Fruit fly (Drosophila melanogaster): ENCODE data around the gene CG14841.

CG14841 gene

DNA sequence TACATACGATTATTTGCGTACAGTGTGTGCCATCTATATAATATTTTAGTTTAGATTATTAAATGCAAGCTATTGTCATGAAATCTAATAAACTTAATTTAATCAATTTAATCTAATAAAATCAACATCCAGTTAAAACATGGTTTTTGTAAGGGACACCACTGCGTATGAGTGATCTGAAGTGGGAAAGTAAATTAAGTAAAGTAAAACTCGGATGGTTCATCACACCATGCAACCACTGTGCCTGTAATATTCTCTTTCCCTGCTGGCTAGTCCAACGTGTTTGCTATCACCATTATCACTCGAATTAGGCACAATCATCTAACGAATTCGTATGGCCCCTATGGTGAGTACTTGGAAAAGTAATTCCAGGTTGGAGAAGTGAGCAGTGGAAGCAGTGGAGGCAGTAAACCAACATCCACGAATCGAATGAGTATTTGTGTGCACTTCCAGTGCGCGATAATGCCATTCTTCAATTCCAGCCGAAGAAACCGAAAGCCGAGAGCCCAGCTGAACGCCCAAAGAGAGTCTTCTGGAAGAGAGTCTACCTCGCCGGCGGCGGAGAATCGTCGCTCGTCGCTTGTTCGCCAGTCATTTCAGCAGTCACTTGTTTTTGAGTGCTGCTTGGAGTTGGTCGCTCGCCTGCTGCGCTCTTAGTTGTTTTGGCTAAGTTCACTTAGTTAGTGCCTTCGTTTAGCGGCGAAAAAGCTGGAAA, 26.6 kb upstream of the CG14841 start, which contains the start of gene red (continued):
- no peak for TF ChIP-seq sc (optimal IDR thresholded peaks at IDR 0.05)
- no peak for TF ChIP-seq sc (GFP tag; optimal IDR thresholded peaks at IDR 0.05)
- no peak for TF ChIP-seq Dll (GFP tag; IDR thresholded peaks at IDR 0.05; ENCODE audit: partially characterized antibody)
- TF ChIP-seq CG7987 (GFP tag; optimal IDR thresholded peaks at IDR 0.05) = peak; percentile 13
- no peak for TF ChIP-seq Hmx (GFP tag; optimal IDR thresholded peaks at IDR 0.05)
- TF ChIP-seq CG1792 (GFP tag; optimal IDR thresholded peaks at IDR 0.05) = peak; percentile 21
- no peak for TF ChIP-seq so (GFP tag; IDR thresholded peaks at IDR 0.05)
- TF ChIP-seq gro (GFP tag; optimal IDR thresholded peaks at IDR 0.05) = peak; percentile 58
- TF ChIP-seq Hmr (GFP tag; optimal IDR thresholded peaks at IDR 0.05) = peak; percentile 70
- peak; percentile 36 for TF ChIP-seq HLH54F (GFP tag; optimal IDR thresholded peaks at IDR 0.05)
- TF ChIP-seq nom (GFP tag; optimal IDR thresholded peaks at IDR 0.05) = peak; percentile 69
- no peak for TF ChIP-seq CG1647 (GFP tag; optimal IDR thresholded peaks at IDR 0.05)
- TF ChIP-seq croc (GFP tag; conservative IDR thresholded peaks at IDR 0.05) = no peak
- no peak for TF ChIP-seq dm (GFP tag; optimal IDR thresholded peaks at IDR 0.05)
- TF ChIP-seq CG5180 (GFP tag; optimal IDR thresholded peaks at IDR 0.05) = peak; percentile 92
- TF ChIP-seq CG6254 (GFP tag; optimal IDR thresholded peaks at IDR 0.05) = peak; percentile 45
- no peak for TF ChIP-seq Elba2 (GFP tag; optimal IDR thresholded peaks at IDR 0.05)
- TF ChIP-seq CG4328 (GFP tag; optimal IDR thresholded peaks at IDR 0.05) = no peak
- TF ChIP-seq ham (GFP tag; IDR thresholded peaks at IDR 0.05) = peak; percentile 51; the same call in 1 of the 2 replicates
- TF ChIP-seq sens-2 (GFP tag; IDR thresholded peaks at IDR 0.05) = 0 out of 2 replicates have a peak, but pooled peaks have one; percentile 9
- peak; percentile 37 for TF ChIP-seq CG2875 (GFP tag; optimal IDR thresholded peaks at IDR 0.05)
- TF ChIP-seq CG4282 (GFP tag; optimal IDR thresholded peaks at IDR 0.05) = no peak
- peak; percentile 75 for TF ChIP-seq Oli (tag; optimal IDR thresholded peaks at IDR 0.05)
- TF ChIP-seq nmo (GFP tag; optimal IDR thresholded peaks at IDR 0.05) = peak; percentile 70
- peak; percentile 11; the same call in 1 of the 2 replicates for TF ChIP-seq CG43689 (GFP tag; IDR thresholded peaks at IDR 0.05)
- no peak for TF ChIP-seq gsb-n (tag; optimal IDR thresholded peaks at IDR 0.05)
- TF ChIP-seq CG32532 (GFP tag; IDR thresholded peaks at IDR 0.05) = peak; percentile 87
- TF ChIP-seq CG6175 (GFP tag; IDR thresholded peaks at IDR 0.05) = 0 out of 3 replicates have a peak, but pooled peaks have one; percentile 27
- peak; percentile 62 for TF ChIP-seq Hsf (GFP tag; optimal IDR thresholded peaks at IDR 0.05)
- TF ChIP-seq Six4 (GFP tag; optimal IDR thresholded peaks at IDR 0.05) = peak; percentile 65
- TF ChIP-seq Asciz (GFP tag; optimal IDR thresholded peaks at IDR 0.05) = peak; percentile 59
- TF ChIP-seq CG10979 (tag; optimal IDR thresholded peaks at IDR 0.05) = peak; percentile 68
- TF ChIP-seq CG6689 (GFP tag; IDR thresholded peaks at IDR 0.05) = peak; percentile 67
- TF ChIP-seq Dref (GFP tag; IDR thresholded peaks at IDR 0.05) = no peak
- TF ChIP-seq CG2199 (GFP tag; IDR thresholded peaks at IDR 0.05) = 0 out of 3 replicates have a peak, but pooled peaks have one; percentile 36
- peak; percentile 1 for TF ChIP-seq CG12744 (GFP tag; optimal IDR thresholded peaks at IDR 0.05)
- TF ChIP-seq eve (GFP tag; optimal IDR thresholded peaks at IDR 0.05) = peak in 1 of 2 experiments; percentile 89
- TF ChIP-seq ato (GFP tag; IDR thresholded peaks at IDR 0.05; ENCODE audit: partially characterized antibody) = no peak
- TF ChIP-seq yki (optimal IDR thresholded peaks at IDR 0.05) = no peak
- TF ChIP-seq E2f2 (GFP tag; IDR thresholded peaks at IDR 0.05) = peak; percentile 51; the same call in 1 of the 2 replicates
- TF ChIP-seq vnd (GFP tag; IDR thresholded peaks at IDR 0.05; ENCODE audit: partially characterized antibody) = no peak
- peak; percentile 70 for TF ChIP-seq BtbVII (GFP tag; optimal IDR thresholded peaks at IDR 0.05)
- peak; percentile 82 for TF ChIP-seq Jarid2 (GFP tag; optimal IDR thresholded peaks at IDR 0.05)
- 0 out of 3 replicates have a peak, but pooled peaks have one; percentile 33 for TF ChIP-seq Optix (GFP tag; IDR thresholded peaks at IDR 0.05)
- peak; percentile 87 for TF ChIP-seq CG3163 (GFP tag; optimal IDR thresholded peaks at IDR 0.05)
- TF ChIP-seq CG17359 (tag; optimal IDR thresholded peaks at IDR 0.05) = peak; percentile 79
- no peak for TF ChIP-seq CG42726 (GFP tag; IDR thresholded peaks at IDR 0.05; ENCODE audit: partially characterized antibody)
- TF ChIP-seq slou (GFP tag; optimal IDR thresholded peaks at IDR 0.05) = no peak
- peak; percentile 90 for TF ChIP-seq chinmo (GFP tag; IDR thresholded peaks at IDR 0.05; ENCODE audit: partially characterized antibody)

Measured in whole organism, embryonic.